Fruit fly (Drosophila melanogaster) whole organism, embryonic: ENCODE measurements around the gene CG33230.
A peak's percentile ranks its signal among the peaks of the same experiment; 100 is the strongest.

Experiments
- Atf-2 ChIP-seq: fragments of 200-800 bp; sonication (Bioruptor generic); optimal IDR thresholded peaks from 2 replicates; lab custom pipeline; 2016; ENCODE audit warnings: missing biosample characterization, missing genetic modification characterization
- Bdp1 ChIP-seq: fragments of 200-800 bp; sonication (Bioruptor generic); optimal IDR thresholded peaks from 3 replicates; lab custom pipeline; 2016; ENCODE audit warnings: missing biosample characterization, missing genetic modification characterization
- C15 ChIP-seq: fragments of 200-800 bp; sonication (Bioruptor generic); IDR thresholded peaks from 3 replicates; pipeline ENCODE4 v1.3.6; 2022; ENCODE audit warnings: missing biosample characterization, missing genetic modification characterization
- CG10565 ChIP-seq: fragments of 200-800 bp; sonication (Bioruptor generic); optimal IDR thresholded peaks from 3 replicates; lab custom pipeline; 2016; ENCODE audit warnings: missing biosample characterization, mild to moderate bottlenecking, missing genetic modification characterization
- CG10959 ChIP-seq: fragments of 200-800 bp; sonication (Bioruptor generic); IDR thresholded peaks from 2 replicates; pipeline ENCODE4 v1.3.6; 2022; ENCODE audit warnings: missing biosample characterization, missing genetic modification characterization
- CG11456 ChIP-seq: fragments of 200-800 bp; sonication (Bioruptor generic); IDR thresholded peaks from 3 replicates; pipeline ENCODE4 v1.3.6; 2022; ENCODE audit warnings: missing biosample characterization, missing genetic modification characterization
- CG12299 ChIP-seq: fragments of 200-800 bp; sonication (Bioruptor generic); optimal IDR thresholded peaks from 2 replicates; lab custom pipeline; 2018; ENCODE audit warnings: missing biosample characterization, mild to moderate bottlenecking, missing genetic modification characterization
- CG13894 ChIP-seq: fragments of 200-800 bp; sonication (Bioruptor generic); optimal IDR thresholded peaks from 3 replicates; lab custom pipeline; 2018; ENCODE audit warnings: missing biosample characterization, mild to moderate bottlenecking, missing genetic modification characterization, moderate library complexity
- CG16779 ChIP-seq: fragments of 200-800 bp; sonication (Bioruptor generic); IDR thresholded peaks from 2 replicates; pipeline ENCODE4 v1.3.6; 2022; ENCODE audit warnings: missing biosample characterization, missing genetic modification characterization
- CG17361 ChIP-seq: fragments of 200-800 bp; sonication (Bioruptor generic); IDR thresholded peaks from 3 replicates; pipeline ENCODE4 v1.3.6; 2022; ENCODE audit warnings: missing biosample characterization, missing genetic modification characterization
- CG17612 ChIP-seq: fragments of 200-800 bp; sonication (Bioruptor generic); IDR thresholded peaks from 2 replicates; pipeline ENCODE4 v1.3.6; 2022; ENCODE audit warnings: missing biosample characterization, missing genetic modification characterization
- CG17802 ChIP-seq: fragments of 200-800 bp; sonication (Bioruptor generic); optimal IDR thresholded peaks from 2 replicates; lab custom pipeline; 2018; ENCODE audit warnings: missing biosample characterization, mild to moderate bottlenecking, missing genetic modification characterization, moderate library complexity
- CG17912 ChIP-seq: fragments of 200-800 bp; sonication (Bioruptor generic); optimal IDR thresholded peaks from 2 replicates; lab custom pipeline; 2018; ENCODE audit warnings: missing biosample characterization, mild to moderate bottlenecking, missing genetic modification characterization
- CG1792 ChIP-seq: fragments of 200-800 bp; sonication (Bioruptor generic); optimal IDR thresholded peaks from 2 replicates; lab custom pipeline; 2016; ENCODE audit warnings: missing biosample characterization, missing genetic modification characterization
- CG2129 ChIP-seq: fragments of 200-800 bp; sonication (Bioruptor generic); IDR thresholded peaks from 2 replicates; pipeline ENCODE4 v1.3.6; 2022; ENCODE audit warnings: missing biosample characterization, missing genetic modification characterization; ENCODE audit not compliant: partially characterized antibody
- CG32532 ChIP-seq: fragments of 200-800 bp; sonication (Bioruptor generic); IDR thresholded peaks from 2 replicates; pipeline ENCODE4 v1.3.6; 2022; ENCODE audit warnings: missing biosample characterization, missing genetic modification characterization
- CG3281 ChIP-seq: fragments of 200-800 bp; sonication (Bioruptor generic); optimal IDR thresholded peaks from 3 replicates; lab custom pipeline; 2017; ENCODE audit warnings: missing biosample characterization, mild to moderate bottlenecking, missing genetic modification characterization
- CG3407 ChIP-seq: fragments of 200-800 bp; sonication (Bioruptor generic); optimal IDR thresholded peaks from 2 replicates; lab custom pipeline; 2018; ENCODE audit warnings: missing biosample characterization, mild to moderate bottlenecking, missing genetic modification characterization
- CG34422 ChIP-seq: fragments of 200-800 bp; sonication (Bioruptor generic); IDR thresholded peaks from 3 replicates; pipeline ENCODE4 v1.3.6; 2022; ENCODE audit warnings: missing biosample characterization, missing genetic modification characterization
- CG3838 ChIP-seq: fragments of 200-800 bp; sonication (Bioruptor generic); optimal IDR thresholded peaks from 3 replicates; lab custom pipeline; 2016; ENCODE audit warnings: missing biosample characterization, missing genetic modification characterization
- CG6654 ChIP-seq: fragments of 200-800 bp; sonication (Bioruptor generic); optimal IDR thresholded peaks from 2 replicates; lab custom pipeline; 2017; ENCODE audit warnings: missing biosample characterization, mild to moderate bottlenecking, missing genetic modification characterization
- CG7928 ChIP-seq: fragments of 200-800 bp; sonication (Bioruptor generic); optimal IDR thresholded peaks from 2 replicates; lab custom pipeline; 2017; ENCODE audit warnings: missing biosample characterization, mild to moderate bottlenecking, missing genetic modification characterization
- CG8478 ChIP-seq: fragments of >200 bp; optimal IDR thresholded peaks from 2 replicates; lab custom pipeline; 2018
- CG9609 ChIP-seq: fragments of 200-800 bp; sonication (Bioruptor generic); optimal IDR thresholded peaks from 3 replicates; lab custom pipeline; 2016; ENCODE audit warnings: missing biosample characterization, missing genetic modification characterization
- CHES-1-like ChIP-seq: fragments of 200-800 bp; sonication (Bioruptor generic); optimal IDR thresholded peaks from 2 replicates; lab custom pipeline; 2016; ENCODE audit warnings: missing biosample characterization, missing genetic modification characterization
- Camta ChIP-seq: fragments of 200-800 bp; sonication (Bioruptor generic); optimal IDR thresholded peaks from 2 replicates; lab custom pipeline; 2016; ENCODE audit warnings: missing biosample characterization, missing genetic modification characterization
- D19A ChIP-seq: fragments of 200-800 bp; optimal IDR thresholded peaks from 3 replicates; lab custom pipeline; 2019; ENCODE audit warnings: missing biosample characterization, mild to moderate bottlenecking, missing genetic modification characterization, moderate library complexity
- Fer3 ChIP-seq: fragments of 200-800 bp; sonication (Bioruptor generic); optimal IDR thresholded peaks from 2 replicates; lab custom pipeline; 2018; ENCODE audit warnings: missing biosample characterization, mild to moderate bottlenecking, missing genetic modification characterization, moderate library complexity
- HHEX ChIP-seq: fragments of 200-800 bp; sonication (Bioruptor generic); optimal IDR thresholded peaks from 3 replicates; lab custom pipeline; 2017; ENCODE audit warnings: missing biosample characterization, mild to moderate bottlenecking, missing genetic modification characterization, missing genetic modification reagents
- Poxn ChIP-seq: fragments of 200-800 bp; sonication (Bioruptor generic); IDR thresholded peaks from 2 replicates; pipeline ENCODE4 v1.3.6; 2022; ENCODE audit warnings: missing biosample characterization, missing genetic modification characterization
- Sox100B ChIP-seq: fragments of 200-800 bp; sonication (Bioruptor generic); optimal IDR thresholded peaks from 3 replicates; lab custom pipeline; 2018; ENCODE audit warnings: missing biosample characterization, mild to moderate bottlenecking, missing genetic modification characterization
- Tbp ChIP-seq: fragments of >200 bp; optimal IDR thresholded peaks from 2 replicates; lab custom pipeline; 2018; ENCODE audit warnings: missing biosample characterization, missing genetic modification characterization
- ac ChIP-seq: fragments of 200-800 bp; sonication (Bioruptor generic); optimal IDR thresholded peaks from 3 replicates; lab custom pipeline; 2017; ENCODE audit warnings: missing biosample characterization, mild to moderate bottlenecking, missing genetic modification characterization
- bcd ChIP-seq: fragments of 200-800 bp; sonication (Bioruptor generic); optimal IDR thresholded peaks from 2 replicates; lab custom pipeline; 2017; ENCODE audit warnings: missing biosample characterization, mild to moderate bottlenecking, missing genetic modification characterization
- cas ChIP-seq: fragments of 200-800 bp; sonication (Bioruptor generic); IDR thresholded peaks from 2 replicates; pipeline ENCODE4 v1.3.6; 2022; ENCODE audit warnings: missing biosample characterization, missing genetic modification characterization
- dpn ChIP-seq, 2 experiments: fragments of 200-800 bp; sonication (Bioruptor generic); optimal IDR thresholded peaks; 3 replicates each; lab custom pipeline; 2016; ENCODE audit warnings: missing biosample characterization in 2 of 2, missing genetic modification characterization in 2 of 2
- insv ChIP-seq, 2 experiments: fragments of 200-800 bp; sonication (Bioruptor generic); optimal IDR thresholded peaks; 3 replicates each; lab custom pipeline; 2016 to 2018; ENCODE audit warnings: missing biosample characterization in 2 of 2, missing genetic modification characterization in 2 of 2
- inv ChIP-seq: fragments of 200-800 bp; sonication (Bioruptor generic); IDR thresholded peaks from 2 replicates; pipeline ENCODE4 v1.3.6; 2022; ENCODE audit warnings: missing biosample characterization, missing genetic modification characterization; ENCODE audit not compliant: partially characterized antibody
- knrl ChIP-seq: fragments of 200-800 bp; sonication (Bioruptor generic); IDR thresholded peaks from 3 replicates; pipeline ENCODE4 v1.3.6; 2022; ENCODE audit warnings: missing biosample characterization, missing genetic modification characterization; ENCODE audit not compliant: partially characterized antibody
- lbe ChIP-seq: fragments of 200-800 bp; sonication (Bioruptor generic); optimal IDR thresholded peaks from 2 replicates; lab custom pipeline; 2016; ENCODE audit warnings: missing biosample characterization, mild to moderate bottlenecking, missing genetic modification characterization
- nerfin-2 ChIP-seq: fragments of 200-800 bp; sonication (Bioruptor generic); IDR thresholded peaks from 2 replicates; pipeline ENCODE4 v1.3.6; 2022; ENCODE audit warnings: missing biosample characterization, missing genetic modification characterization; ENCODE audit not compliant: partially characterized antibody
- nmo ChIP-seq: fragments of 200-800 bp; sonication (Bioruptor generic); optimal IDR thresholded peaks from 2 replicates; lab custom pipeline; 2018; ENCODE audit warnings: missing biosample characterization, mild to moderate bottlenecking, missing genetic modification characterization, moderate library complexity
- pb ChIP-seq: fragments of 200-800 bp; sonication (Bioruptor generic); optimal IDR thresholded peaks from 3 replicates; lab custom pipeline; 2016; ENCODE audit warnings: missing biosample characterization, missing genetic modification characterization
- pum ChIP-seq: fragments of 200-800 bp; sonication (Bioruptor generic); optimal IDR thresholded peaks from 2 replicates; lab custom pipeline; 2016; ENCODE audit warnings: missing biosample characterization, missing genetic modification characterization
- sd ChIP-seq: fragments of 200-800 bp; sonication (Bioruptor generic); optimal IDR thresholded peaks from 3 replicates; lab custom pipeline; 2018; ENCODE audit warnings: missing biosample characterization, mild to moderate bottlenecking, missing genetic modification characterization, moderate library complexity
- slou ChIP-seq: fragments of 200-800 bp; sonication (Bioruptor generic); optimal IDR thresholded peaks from 3 replicates; lab custom pipeline; 2016; ENCODE audit warnings: missing biosample characterization, missing genetic modification characterization
- sna ChIP-seq: fragments of 200-800 bp; sonication (Bioruptor generic); IDR thresholded peaks from 2 replicates; pipeline ENCODE4 v1.3.6; 2022; ENCODE audit warnings: missing biosample characterization, missing genetic modification characterization; ENCODE audit not compliant: partially characterized antibody
- trh ChIP-seq: fragments of 200-800 bp; sonication (Bioruptor generic); optimal IDR thresholded peaks from 2 replicates; lab custom pipeline; 2016; ENCODE audit warnings: missing biosample characterization, missing genetic modification characterization
- twi ChIP-seq: fragments of 200-800 bp; optimal IDR thresholded peaks from 2 replicates; lab custom pipeline; 2019; ENCODE audit warnings: missing biosample characterization, mild to moderate bottlenecking, missing genetic modification characterization, moderate library complexity
- vfl ChIP-seq: fragments of 200-800 bp; sonication (Bioruptor generic); optimal IDR thresholded peaks from 2 replicates; lab custom pipeline; 2016; ENCODE audit warnings: missing biosample characterization, missing genetic modification characterization

The CG33230 gene

DNA sequence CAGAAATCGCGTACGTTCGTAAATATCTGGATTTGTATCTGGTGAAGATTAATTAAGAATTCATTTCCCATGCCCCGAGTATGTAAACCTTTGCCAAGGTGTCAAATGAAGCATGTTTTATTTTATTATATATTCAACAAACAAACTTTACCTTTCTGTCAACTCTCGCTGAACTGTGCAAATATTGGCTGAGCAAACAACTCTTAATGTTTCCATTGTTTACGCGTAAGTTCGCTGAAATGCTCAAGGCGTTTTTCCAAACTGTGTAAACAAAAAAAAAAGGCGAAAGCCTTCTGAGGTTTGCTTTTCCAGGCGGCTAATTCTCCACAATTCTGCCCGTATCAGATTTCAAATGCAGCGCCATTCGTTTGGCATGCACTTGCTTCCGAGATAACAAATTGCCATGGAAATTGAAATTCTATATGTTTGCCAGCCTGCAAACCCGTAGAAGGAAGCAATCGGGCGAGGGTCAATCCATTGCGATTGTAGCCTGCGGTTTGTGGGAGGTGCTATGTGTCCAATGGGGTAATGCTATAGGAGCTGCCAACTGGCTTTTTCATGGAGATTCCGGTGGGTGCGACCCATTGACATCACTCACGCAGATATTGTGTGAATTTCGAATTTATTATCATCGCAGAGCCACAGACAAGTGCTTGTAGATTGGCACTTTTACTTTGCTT, 26.4 kb upstream of the CG33230 start (continued):
- TF ChIP-seq CHES-1-like (GFP tag; lab: Kevin White, UChicago) (peak; percentile 75), CG3407 (peak; percentile 30), lbe (GFP tag; lab: Kevin White, UChicago) (peak; percentile 99), CG2129 (GFP tag; lab: Robert Waterston, UW) (no peak), HHEX (GFP tag; lab: Kevin White, UChicago) (peak; percentile 91), CG3838 (peak; percentile 10), Poxn (peak; percentile 41; the same call in 1 of the 2 replicates), CG11456 (GFP tag; lab: Robert Waterston, UW) (peak; percentile 76), nmo (no peak), Fer3 (peak; percentile 88), CG6654 (peak; percentile 4), slou (GFP tag; lab: Kevin White, UChicago) (no peak), Tbp (GFP tag; lab: Kevin White, UChicago) (no peak), CG7928 (GFP tag; lab: Kevin White, UChicago) (peak; percentile 64), insv (GFP tag; optimal IDR thresholded peaks at IDR 0.05; lab: Kevin White, UChicago) (peak in 1 of 2 experiments; percentile 15), CG34422 (no peak), sd (tag; lab: Kevin White, UChicago) (no peak), D19A (tag; lab: Kevin White, UChicago) (no peak), C15 (GFP tag; lab: Robert Waterston, UW) (peak; percentile 45; the same call in 1 of the 3 replicates), dpn (GFP tag; optimal IDR thresholded peaks at IDR 0.05; lab: Kevin White, UChicago) (peak in 1 of 2 experiments; percentile 78), CG3281 (peak; percentile 93), inv (GFP tag; lab: Robert Waterston, UW) (no peak), CG9609 (GFP tag; lab: Kevin White, UChicago) (no peak), CG17612 (GFP tag; lab: Robert Waterston, UW) (no peak), CG17361 (GFP tag; lab: Robert Waterston, UW) (no peak), CG17912 (GFP tag; lab: Kevin White, UChicago) (peak; percentile 7), CG10565 (GFP tag; lab: Kevin White, UChicago) (no peak), CG13894 (tag; lab: Kevin White, UChicago) (no peak), Bdp1 (GFP tag; lab: Kevin White, UChicago) (peak; percentile 37), knrl (GFP tag; lab: Robert Waterston, UW) (no peak), vfl (GFP tag; lab: Kevin White, UChicago) (peak; percentile 14), ac (no peak), Camta (GFP tag; lab: Kevin White, UChicago) (peak; percentile 71), Sox100B (no peak), twi (tag; lab: Kevin White, UChicago) (no peak), sna (GFP tag; lab: Robert Waterston, UW) (no peak), CG8478 (lab: Kevin White, UChicago) (no peak), CG10959 (GFP tag; lab: Robert Waterston, UW) (no peak), CG12299 (tag; lab: Kevin White, UChicago) (peak; percentile 79), CG32532 (GFP tag; lab: Robert Waterston, UW) (peak; percentile 48; the same call in 1 of the 2 replicates), nerfin-2 (no peak), Atf-2 (GFP tag; lab: Kevin White, UChicago) (no peak), pum (GFP tag; lab: Kevin White, UChicago) (no peak), CG1792 (GFP tag; lab: Kevin White, UChicago) (peak; percentile 78), CG17802 (tag; lab: Kevin White, UChicago) (no peak), bcd (GFP tag; lab: Kevin White, UChicago) (peak; percentile 58), pb (peak; percentile 33), CG16779 (GFP tag; lab: Robert Waterston, UW) (0 out of 2 replicates have a peak, but pooled peaks have one; percentile 34), trh (GFP tag; lab: Kevin White, UChicago) (no peak), cas (GFP tag; lab: Robert Waterston, UW) (no peak)
